Fruit fly (Drosophila melanogaster) whole organism, prepupa: ENCODE results near the gene Lsd-1.

Experiments used
- Blimp-1 ChIP-seq: fragments of 200-800 bp; sonication (Bioruptor generic); optimal IDR thresholded peaks from 3 replicates; lab custom pipeline; 2017; ENCODE audit warnings: missing biosample characterization, missing genetic modification characterization, mild to moderate bottlenecking, moderate library complexity, missing genetic modification reagents
- CG10631 ChIP-seq: fragments of 200-800 bp; sonication (Bioruptor generic); optimal IDR thresholded peaks from 2 replicates; lab custom pipeline; 2016; ENCODE audit warnings: missing biosample characterization, missing genetic modification characterization
- CG10669 ChIP-seq: fragments of 200-800 bp; sonication (Bioruptor generic); optimal IDR thresholded peaks from 3 replicates; lab custom pipeline; 2018; ENCODE audit warnings: missing biosample characterization, mild to moderate bottlenecking, missing genetic modification characterization, moderate library complexity
- CG11294 ChIP-seq: fragments of 200-800 bp; sonication (Bioruptor generic); IDR thresholded peaks from 2 replicates; pipeline ENCODE4 v1.3.6; 2022; ENCODE audit warnings: missing biosample characterization, missing genetic modification characterization
- CG11762 ChIP-seq: fragments of 200-800 bp; sonication (Bioruptor generic); optimal IDR thresholded peaks from 3 replicates; lab custom pipeline; 2016; ENCODE audit warnings: missing biosample characterization, missing genetic modification characterization; ENCODE audit not compliant: insufficient read depth
- CG11902 ChIP-seq: fragments of 200-800 bp; sonication (Bioruptor generic); optimal IDR thresholded peaks from 3 replicates; lab custom pipeline; 2016; ENCODE audit warnings: missing biosample characterization, missing genetic modification characterization
- CG15336 ChIP-seq: fragments of 200-800 bp; sonication (Bioruptor generic); IDR thresholded peaks from 2 replicates; pipeline ENCODE4 v1.3.6; 2022; ENCODE audit warnings: missing biosample characterization, missing genetic modification characterization
- CG1621 ChIP-seq: fragments of 200-800 bp; sonication (Bioruptor generic); optimal IDR thresholded peaks from 3 replicates; lab custom pipeline; 2018; ENCODE audit warnings: missing biosample characterization, mild to moderate bottlenecking, missing genetic modification characterization
- CG16779 ChIP-seq: fragments of 200-800 bp; sonication (Bioruptor generic); optimal IDR thresholded peaks from 3 replicates; lab custom pipeline; 2017; ENCODE audit warnings: missing biosample characterization, mild to moderate bottlenecking, missing genetic modification characterization
- CG32006 ChIP-seq: fragments of 200-800 bp; sonication (Bioruptor generic); optimal IDR thresholded peaks from 3 replicates; lab custom pipeline; 2017; ENCODE audit warnings: missing biosample characterization, mild to moderate bottlenecking, missing genetic modification characterization
- CG34406 ChIP-seq: fragments of 200-800 bp; sonication (Bioruptor generic); optimal IDR thresholded peaks from 3 replicates; lab custom pipeline; 2016; ENCODE audit warnings: missing biosample characterization, missing genetic modification characterization
- CG3919 ChIP-seq: fragments of 200-800 bp; sonication (Bioruptor generic); optimal IDR thresholded peaks from 3 replicates; lab custom pipeline; 2016; ENCODE audit warnings: missing biosample characterization, missing genetic modification characterization
- CG6163 ChIP-seq: fragments of 200-800 bp; sonication (Bioruptor generic); IDR thresholded peaks from 3 replicates; pipeline ENCODE4 v1.3.6; 2022; ENCODE audit warnings: missing biosample characterization, missing genetic modification characterization
- CG6276 ChIP-seq: fragments of 200-800 bp; sonication (Bioruptor generic); optimal IDR thresholded peaks from 2 replicates; lab custom pipeline; 2017; ENCODE audit warnings: missing biosample characterization, mild to moderate bottlenecking, missing genetic modification characterization
- CG6792 ChIP-seq: fragments of 200-800 bp; sonication (Bioruptor generic); optimal IDR thresholded peaks from 3 replicates; lab custom pipeline; 2016; ENCODE audit warnings: missing biosample characterization, missing genetic modification characterization
- CG6854 ChIP-seq: fragments of 200-800 bp; sonication (Bioruptor generic); optimal IDR thresholded peaks from 2 replicates; lab custom pipeline; 2017; ENCODE audit warnings: missing biosample characterization, mild to moderate bottlenecking, missing genetic modification characterization
- CG7368 ChIP-seq: fragments of 200-800 bp; sonication (Bioruptor generic); optimal IDR thresholded peaks from 3 replicates; lab custom pipeline; 2016; ENCODE audit warnings: missing biosample characterization, missing genetic modification characterization
- CG8119 ChIP-seq: fragments of 200-800 bp; sonication (Bioruptor generic); IDR thresholded peaks from 3 replicates; pipeline ENCODE4 v1.3.6; 2022; ENCODE audit warnings: missing biosample characterization, missing genetic modification characterization
- CG8319 ChIP-seq: fragments of 200-800 bp; sonication (Bioruptor generic); optimal IDR thresholded peaks from 3 replicates; lab custom pipeline; 2016; ENCODE audit warnings: missing biosample characterization, missing genetic modification characterization
- CG8632 ChIP-seq: fragments of 200-800 bp; sonication (Bioruptor generic); optimal IDR thresholded peaks from 3 replicates; lab custom pipeline; 2016; ENCODE audit warnings: missing biosample characterization, missing genetic modification characterization
- CG9139 ChIP-seq: fragments of 200-800 bp; sonication (Bioruptor generic); optimal IDR thresholded peaks from 3 replicates; lab custom pipeline; 2017; ENCODE audit warnings: missing biosample characterization, mild to moderate bottlenecking, missing genetic modification characterization
- Eip75B ChIP-seq: fragments of 200-800 bp; sonication (Bioruptor generic); optimal IDR thresholded peaks from 3 replicates; lab custom pipeline; 2016; ENCODE audit warnings: missing biosample characterization, missing genetic modification characterization
- Eip78C ChIP-seq: fragments of 200-800 bp; sonication (Bioruptor generic); peaks from one replicate; lab custom pipeline; 2016; ENCODE audit warnings: missing biosample characterization, missing genetic modification characterization
- Eip93F ChIP-seq: fragments of 200-800 bp; sonication (Bioruptor generic); optimal IDR thresholded peaks from 2 replicates; lab custom pipeline; 2016; ENCODE audit warnings: missing biosample characterization, mild to moderate bottlenecking, missing genetic modification characterization
- Ets21C ChIP-seq: fragments of 200-800 bp; sonication (Bioruptor generic); optimal IDR thresholded peaks from 3 replicates; lab custom pipeline; 2016; ENCODE audit warnings: missing biosample characterization, missing genetic modification characterization
- Ets96B ChIP-seq: fragments of 200-800 bp; optimal IDR thresholded peaks from 2 replicates; lab custom pipeline; 2019; ENCODE audit warnings: missing biosample characterization, mild to moderate bottlenecking, missing genetic modification characterization, moderate library complexity
- Hr38 ChIP-seq: sonication (Bioruptor generic); optimal IDR thresholded peaks from 2 replicates; lab custom pipeline; 2016; ENCODE audit warnings: missing biosample characterization, missing genetic modification characterization
- Hr39 ChIP-seq: fragments of 200-800 bp; sonication (Bioruptor generic); optimal IDR thresholded peaks from 2 replicates; lab custom pipeline; 2016; ENCODE audit warnings: missing biosample characterization, missing genetic modification characterization
- Hr4 ChIP-seq: fragments of 200-800 bp; sonication (Bioruptor generic); optimal IDR thresholded peaks from 3 replicates; lab custom pipeline; 2016; ENCODE audit warnings: missing biosample characterization, missing genetic modification characterization
- Lpt ChIP-seq: fragments of 200-800 bp; sonication (Bioruptor generic); optimal IDR thresholded peaks from 3 replicates; lab custom pipeline; 2016; ENCODE audit warnings: missing biosample characterization, missing genetic modification characterization
- Met ChIP-seq: fragments of 200-800 bp; sonication (Bioruptor generic); optimal IDR thresholded peaks from 3 replicates; lab custom pipeline; 2016; ENCODE audit warnings: missing biosample characterization, missing genetic modification characterization
- OdsH ChIP-seq: fragments of 200-800 bp; sonication (Bioruptor generic); optimal IDR thresholded peaks from 3 replicates; lab custom pipeline; 2016; ENCODE audit warnings: missing biosample characterization, missing genetic modification characterization
- Smox ChIP-seq: fragments of 200-800 bp; sonication (Bioruptor generic); optimal IDR thresholded peaks from 3 replicates; lab custom pipeline; 2016; ENCODE audit warnings: missing biosample characterization, missing genetic modification characterization
- Sox102F ChIP-seq: fragments of 200-800 bp; sonication (Bioruptor generic); optimal IDR thresholded peaks from 2 replicates; lab custom pipeline; 2016; ENCODE audit warnings: missing biosample characterization, mild to moderate bottlenecking, missing genetic modification characterization
- Sox14 ChIP-seq: fragments of 200-800 bp; sonication (Bioruptor generic); optimal IDR thresholded peaks from 3 replicates; lab custom pipeline; 2016; ENCODE audit warnings: missing biosample characterization, missing genetic modification characterization
- Sox15 ChIP-seq: fragments of 200-800 bp; sonication (Bioruptor generic); optimal IDR thresholded peaks from 3 replicates; lab custom pipeline; 2016; ENCODE audit warnings: missing biosample characterization, missing genetic modification characterization
- achi ChIP-seq: fragments of 200-800 bp; sonication (Bioruptor generic); optimal IDR thresholded peaks from 3 replicates; lab custom pipeline; 2016; ENCODE audit warnings: missing biosample characterization, missing genetic modification characterization
- cyc ChIP-seq: fragments of 200-800 bp; sonication (Bioruptor generic); optimal IDR thresholded peaks from 3 replicates; lab custom pipeline; 2016; ENCODE audit warnings: missing biosample characterization, missing genetic modification characterization
- dac ChIP-seq: fragments of 200-800 bp; sonication (Bioruptor generic); optimal IDR thresholded peaks from 2 replicates; lab custom pipeline; 2017; ENCODE audit warnings: missing biosample characterization, mild to moderate bottlenecking, missing genetic modification characterization
- dsx ChIP-seq: fragments of 200-800 bp; optimal IDR thresholded peaks from 3 replicates; lab custom pipeline; 2019; ENCODE audit warnings: missing biosample characterization, mild to moderate bottlenecking, missing genetic modification characterization, moderate library complexity; ENCODE audit not compliant: poor library complexity, severe bottlenecking
- esn ChIP-seq: fragments of 200-800 bp; sonication (Bioruptor generic); optimal IDR thresholded peaks from 2 replicates; lab custom pipeline; 2016; ENCODE audit warnings: missing biosample characterization, mild to moderate bottlenecking, missing genetic modification characterization, moderate library complexity
- fd59A ChIP-seq: fragments of 200-800 bp; sonication (Bioruptor generic); optimal IDR thresholded peaks from 2 replicates; lab custom pipeline; 2017; ENCODE audit warnings: missing biosample characterization, mild to moderate bottlenecking, missing genetic modification characterization, missing genetic modification reagents
- fd85E ChIP-seq: fragments of 200-800 bp; sonication (Bioruptor generic); optimal IDR thresholded peaks from 3 replicates; lab custom pipeline; 2016; ENCODE audit warnings: missing biosample characterization, missing genetic modification characterization
- fkh ChIP-seq: fragments of 200-800 bp; sonication (Bioruptor generic); optimal IDR thresholded peaks from 3 replicates; lab custom pipeline; 2017; ENCODE audit warnings: missing biosample characterization, mild to moderate bottlenecking, missing genetic modification characterization, moderate library complexity
- net ChIP-seq: fragments of 200-800 bp; sonication (Bioruptor generic); optimal IDR thresholded peaks from 3 replicates; lab custom pipeline; 2016; ENCODE audit warnings: missing biosample characterization, missing genetic modification characterization
- pdm3 ChIP-seq: fragments of 200-800 bp; sonication (Bioruptor generic); optimal IDR thresholded peaks from 3 replicates; lab custom pipeline; 2016; ENCODE audit warnings: missing biosample characterization, missing genetic modification characterization
- salr ChIP-seq, 2 experiments: fragments of 200-800 bp; sonication (Bioruptor generic); optimal IDR thresholded peaks; 3 replicates each; lab custom pipeline; 2016 to 2018; ENCODE audit warnings: missing biosample characterization in 2 of 2, missing genetic modification characterization in 2 of 2, mild to moderate bottlenecking in 1 of 2
- spab ChIP-seq: fragments of 200-800 bp; sonication (Bioruptor generic); optimal IDR thresholded peaks from 2 replicates; lab custom pipeline; 2017; ENCODE audit warnings: missing biosample characterization, mild to moderate bottlenecking, missing genetic modification characterization, missing genetic modification reagents
- ss ChIP-seq, 2 experiments: fragments of 200-800 bp; sonication (Bioruptor generic); optimal IDR thresholded peaks; 2 replicates in 1 of 2; 3 replicates in 1 of 2; lab custom pipeline; 2017 to 2018; ENCODE audit warnings: mild to moderate bottlenecking in 2 of 2, missing biosample characterization in 2 of 2, missing genetic modification characterization in 2 of 2, moderate library complexity in 1 of 2
- svp ChIP-seq: fragments of 200-800 bp; sonication (Bioruptor generic); peaks from one replicate; lab custom pipeline; 2016; ENCODE audit warnings: missing biosample characterization, missing genetic modification characterization
- topi ChIP-seq: fragments of 200-800 bp; sonication (Bioruptor generic); optimal IDR thresholded peaks from 3 replicates; lab custom pipeline; 2016; ENCODE audit warnings: missing biosample characterization, missing genetic modification characterization
- vri ChIP-seq: fragments of 200-800 bp; sonication (Bioruptor generic); optimal IDR thresholded peaks from 3 replicates; lab custom pipeline; 2016; ENCODE audit warnings: missing biosample characterization, mild to moderate bottlenecking, missing genetic modification characterization

Lsd-1 gene

dm6 chr3R:23726740-23727139, 36.9 kb upstream of the Lsd-1 start:
- peak; percentile 20 for TF ChIP-seq fd59A (GFP tag; lab: Kevin White, UChicago)
- peak; percentile 84 for TF ChIP-seq CG32006 (GFP tag; lab: Kevin White, UChicago)
- TF ChIP-seq achi (GFP tag; lab: Kevin White, UChicago) = peak; percentile 69
- TF ChIP-seq salr (GFP tag; optimal IDR thresholded peaks at IDR 0.05; lab: Kevin White, UChicago) = peak in 1 of 2 experiments; percentile 70
- peak; percentile 84 for TF ChIP-seq svp (GFP tag; lab: Kevin White, UChicago)
- peak; percentile 50 for TF ChIP-seq vri (GFP tag; lab: Kevin White, UChicago)
- peak; percentile 65 for TF ChIP-seq Hr39 (GFP tag; lab: Kevin White, UChicago)
- TF ChIP-seq pdm3 (GFP tag; lab: Kevin White, UChicago) = peak; percentile 74
- peak; percentile 66 for TF ChIP-seq Sox14
- TF ChIP-seq CG8319 (GFP tag; lab: Kevin White, UChicago) = peak; percentile 43
- TF ChIP-seq CG6854 = no peak
- peak; percentile 16 for TF ChIP-seq CG1621
- peak; percentile 62 for TF ChIP-seq Ets96B (tag; lab: Kevin White, UChicago)
- TF ChIP-seq Eip93F (GFP tag; lab: Kevin White, UChicago) = no peak
- peak; percentile 55 for TF ChIP-seq CG10669 (GFP tag; lab: Kevin White, UChicago)
- peak; percentile 75 for TF ChIP-seq CG6276 (GFP tag; lab: Kevin White, UChicago)
- TF ChIP-seq Ets21C = peak; percentile 29
- TF ChIP-seq CG7368 (GFP tag; lab: Kevin White, UChicago) = peak; percentile 46
- TF ChIP-seq CG16779 (tag; lab: Kevin White, UChicago) = peak; percentile 4
- TF ChIP-seq Hr38 (GFP tag; lab: Kevin White, UChicago) = no peak
- peak; percentile 47 for TF ChIP-seq Lpt (GFP tag; lab: Kevin White, UChicago)
- TF ChIP-seq ss (GFP tag; optimal IDR thresholded peaks at IDR 0.05; lab: Kevin White, UChicago) = peak in 1 of 2 experiments; percentile 49
- TF ChIP-seq Blimp-1 (GFP tag; lab: Kevin White, UChicago) = no peak
- TF ChIP-seq CG15336 = peak; percentile 85
- TF ChIP-seq Eip78C = peak; percentile 93
- TF ChIP-seq CG3919 (GFP tag; lab: Kevin White, UChicago) = peak; percentile 65
- peak; percentile 76 for TF ChIP-seq OdsH (GFP tag; lab: Kevin White, UChicago)
- TF ChIP-seq Met = peak; percentile 68
- TF ChIP-seq Smox (GFP tag; lab: Kevin White, UChicago) = peak; percentile 65
- TF ChIP-seq dsx (GFP tag; lab: Kevin White, UChicago) = peak; percentile 47
- peak; percentile 43 for TF ChIP-seq Sox15
- peak; percentile 53 for TF ChIP-seq CG8632
- peak; percentile 78 for TF ChIP-seq CG6163 (GFP tag; lab: Robert Waterston, UW)
- TF ChIP-seq fkh (GFP tag; lab: Kevin White, UChicago) = peak; percentile 54
- peak; percentile 8 for TF ChIP-seq dac (GFP tag; lab: Kevin White, UChicago)
- TF ChIP-seq Hr4 (GFP tag; lab: Kevin White, UChicago) = peak; percentile 80
- peak; percentile 5 for TF ChIP-seq CG11762 (GFP tag; lab: Kevin White, UChicago)
- peak; percentile 33 for TF ChIP-seq CG11902 (GFP tag; lab: Kevin White, UChicago)
- peak; percentile 79 for TF ChIP-seq net (GFP tag; lab: Kevin White, UChicago)
- peak; percentile 69 for TF ChIP-seq Sox102F
- peak; percentile 52 for TF ChIP-seq cyc (GFP tag; lab: Kevin White, UChicago)
- peak; percentile 61 for TF ChIP-seq CG6792 (GFP tag; lab: Kevin White, UChicago)
- TF ChIP-seq Eip75B (GFP tag; lab: Kevin White, UChicago) = peak; percentile 67
- TF ChIP-seq fd85E = peak; percentile 20
- peak; percentile 70 for TF ChIP-seq CG11294 (GFP tag; lab: Robert Waterston, UW)
- peak; percentile 82 for TF ChIP-seq CG8119
- TF ChIP-seq CG10631 (GFP tag; lab: Kevin White, UChicago) = peak; percentile 60
- peak; percentile 62 for TF ChIP-seq topi (GFP tag; lab: Kevin White, UChicago)
- TF ChIP-seq esn (GFP tag; lab: Kevin White, UChicago) = peak; percentile 78
- TF ChIP-seq spab = peak; percentile 23
- TF ChIP-seq CG9139 = no peak
- TF ChIP-seq CG34406 = peak; percentile 61
